Fruit fly (Drosophila melanogaster): ENCODE measurements around the gene Ugt304A1.
A peak's percentile ranks its signal among the peaks of the same experiment; 100 is the strongest.

Ugt304A1 gene

DNA sequence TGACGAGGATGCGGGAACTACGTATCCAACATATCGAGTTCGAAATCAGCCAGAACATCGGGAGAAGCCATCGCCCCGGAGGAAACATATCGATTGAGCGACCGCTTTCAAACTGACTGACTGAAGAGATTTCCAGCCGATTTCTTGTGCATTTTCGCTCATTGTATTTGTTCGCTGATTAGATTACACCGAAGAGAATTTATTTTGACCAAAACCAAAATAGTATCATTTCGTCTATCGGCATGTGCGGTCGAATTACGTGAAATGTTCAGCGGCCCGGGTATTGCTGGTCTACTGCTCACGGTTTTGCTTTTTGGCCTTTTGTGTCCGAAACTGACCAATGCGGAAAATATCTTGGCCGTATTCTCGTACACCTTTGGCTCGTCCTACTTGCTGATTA lies at the start of gene Ugt304A1, which contains the start of gene Ugt303A1:
Gene Ugt304A1 (minus strand): TSS at position 101 of the 400 bp plus-strand sequence.
Gene Ugt303A1 (plus strand): TSS at position 222 of the 400 bp plus-strand sequence.
- no peak for TF ChIP-seq EcR (GFP tag; optimal IDR thresholded peaks at IDR 0.05)
- no peak for TF ChIP-seq CG8159 (tag; optimal IDR thresholded peaks at IDR 0.05)
- no peak for TF ChIP-seq CG8301 (tag; optimal IDR thresholded peaks at IDR 0.05)
- no peak for TF ChIP-seq Pif1B (GFP tag; optimal IDR thresholded peaks at IDR 0.05)
- TF ChIP-seq fd96Ca (GFP tag; IDR thresholded peaks at IDR 0.05) = no peak
- TF ChIP-seq CG17806 (tag; optimal IDR thresholded peaks at IDR 0.05) = no peak
- TF ChIP-seq gl (tag; optimal IDR thresholded peaks at IDR 0.05) = no peak
- no peak for TF ChIP-seq D1 (tag; optimal IDR thresholded peaks at IDR 0.05)

DNA sequence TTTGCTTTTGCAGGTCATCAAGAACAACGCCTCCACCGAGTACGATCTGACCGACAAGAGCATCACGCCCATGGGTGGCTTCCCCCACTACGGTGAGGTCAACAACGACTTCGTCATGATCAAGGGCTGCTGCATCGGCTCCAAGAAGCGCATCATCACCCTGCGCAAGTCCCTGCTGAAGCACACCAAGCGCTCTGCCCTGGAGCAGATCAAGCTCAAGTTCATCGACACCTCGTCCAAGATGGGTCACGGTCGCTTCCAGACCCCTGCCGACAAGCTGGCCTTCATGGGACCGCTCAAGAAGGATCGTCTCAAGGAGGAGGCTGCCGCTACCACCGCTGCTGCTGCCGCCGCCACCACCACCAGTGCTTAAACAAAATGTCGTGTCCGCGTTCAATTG lies 49.3 kb upstream of the Ugt304A1 start:
- TF ChIP-seq CG14655 (GFP tag; optimal IDR thresholded peaks at IDR 0.05) = no peak
- no peak for TF ChIP-seq CG8159 (tag; optimal IDR thresholded peaks at IDR 0.05)
- TF ChIP-seq CG9948 (tag; optimal IDR thresholded peaks at IDR 0.05) = no peak
- TF ChIP-seq rn (GFP tag; IDR thresholded peaks at IDR 0.05) = no peak
- TF ChIP-seq CG34367 (tag; optimal IDR thresholded peaks at IDR 0.05) = no peak
- no peak for TF ChIP-seq Pif1B (GFP tag; optimal IDR thresholded peaks at IDR 0.05)
- no peak for TF ChIP-seq CG8301 (tag; optimal IDR thresholded peaks at IDR 0.05)
- no peak for TF ChIP-seq CG10348 (GFP tag; IDR thresholded peaks at IDR 0.05)
- TF ChIP-seq gl (tag; optimal IDR thresholded peaks at IDR 0.05) = no peak
- no peak for TF ChIP-seq CG32121 (GFP tag; IDR thresholded peaks at IDR 0.05)
- TF ChIP-seq EcR (GFP tag; optimal IDR thresholded peaks at IDR 0.05) = no peak

DNA sequence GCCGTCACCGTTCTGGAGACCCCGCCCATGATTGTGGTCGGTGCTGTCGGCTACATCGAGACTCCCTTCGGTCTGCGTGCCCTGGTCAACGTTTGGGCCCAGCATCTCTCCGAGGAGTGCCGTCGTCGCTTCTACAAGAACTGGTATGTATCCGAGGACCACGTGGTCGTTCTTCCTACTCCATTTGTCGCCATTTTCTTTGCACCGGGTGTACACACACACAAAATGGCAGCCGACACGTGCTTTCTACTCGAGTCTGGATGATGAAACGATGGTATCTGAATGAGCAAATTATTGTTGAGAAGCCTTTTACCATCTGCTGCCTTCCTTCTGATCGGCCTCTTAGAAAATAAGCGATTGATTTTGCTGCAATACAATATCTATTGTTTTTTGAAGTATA lies 47.4 kb upstream of the Ugt304A1 start:
- TF ChIP-seq CG17806 (tag; optimal IDR thresholded peaks at IDR 0.05) (no peak), EcR (GFP tag; optimal IDR thresholded peaks at IDR 0.05) (no peak), CG9948 (tag; optimal IDR thresholded peaks at IDR 0.05) (no peak), CG8159 (tag; optimal IDR thresholded peaks at IDR 0.05) (no peak), fd96Ca (GFP tag; IDR thresholded peaks at IDR 0.05) (no peak), CG14655 (GFP tag; optimal IDR thresholded peaks at IDR 0.05) (no peak), CG10348 (GFP tag; IDR thresholded peaks at IDR 0.05) (no peak)

DNA sequence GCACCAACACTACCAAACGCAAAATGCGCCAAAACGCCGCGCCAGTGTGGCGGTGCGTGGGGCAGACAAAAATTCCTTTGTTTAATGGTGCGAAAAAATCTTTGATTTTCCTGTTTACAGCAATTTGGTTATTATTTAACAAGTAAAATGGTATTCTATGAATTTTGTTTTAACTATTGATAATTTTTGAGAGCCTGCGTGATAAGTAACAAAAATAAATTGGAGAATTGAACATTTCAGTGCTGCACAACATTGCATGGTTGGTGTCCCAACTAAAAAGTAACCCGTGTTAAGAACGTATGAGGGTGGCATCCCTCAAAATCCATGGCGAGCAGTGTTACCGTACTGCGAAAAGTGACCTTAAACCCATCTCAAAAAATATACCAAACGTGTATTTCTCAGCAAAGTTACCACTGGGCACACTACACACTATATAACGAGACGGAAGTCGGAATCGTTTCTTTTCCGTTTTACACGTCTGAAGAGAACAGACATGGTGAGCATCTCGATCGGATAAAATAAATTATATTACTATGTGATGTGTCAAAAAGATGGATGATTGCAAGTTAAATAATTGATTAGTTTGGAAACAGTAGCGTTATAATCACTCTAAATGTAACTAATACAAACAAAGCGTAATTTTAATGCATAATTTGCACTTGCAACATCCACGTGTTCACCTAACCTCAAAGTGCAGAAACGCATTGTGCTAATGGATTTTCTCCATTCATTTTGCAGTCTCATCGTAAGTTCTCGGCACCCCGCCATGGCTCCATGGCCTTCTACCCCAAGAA lies 46.4 kb upstream of the Ugt304A1 start, which contains the start of the genes CG6693 and RpL3:
Gene CG6693 (minus strand): TSS at position 203 of the 794 bp plus-strand sequence.
Gene RpL3 (plus strand): TSS at position 458 of the 794 bp plus-strand sequence.
- TF ChIP-seq rn (GFP tag; IDR thresholded peaks at IDR 0.05) (no peak), CG14655 (GFP tag; optimal IDR thresholded peaks at IDR 0.05) (no peak), CG32121 (GFP tag; IDR thresholded peaks at IDR 0.05) (peak; percentile 74), Pif1A (GFP tag; optimal IDR thresholded peaks at IDR 0.05) (no peak), CG9948 (tag; optimal IDR thresholded peaks at IDR 0.05) (no peak), CG8301 (tag; optimal IDR thresholded peaks at IDR 0.05) (no peak), gl (tag; optimal IDR thresholded peaks at IDR 0.05) (peak; percentile 56), Snoo (tag; optimal IDR thresholded peaks at IDR 0.05) (peak; percentile 81), fd96Ca (GFP tag; IDR thresholded peaks at IDR 0.05) (no peak), CG12605 (GFP tag; IDR thresholded peaks at IDR 0.05) (peak; percentile 81), Pif1B (GFP tag; optimal IDR thresholded peaks at IDR 0.05) (no peak), CG34367 (tag; optimal IDR thresholded peaks at IDR 0.05) (peak; percentile 58), CG10348 (GFP tag; IDR thresholded peaks at IDR 0.05) (no peak), CG13204 (GFP tag; optimal IDR thresholded peaks at IDR 0.05) (no peak), EcR (GFP tag; optimal IDR thresholded peaks at IDR 0.05) (peak; percentile 16), CG17806 (tag; optimal IDR thresholded peaks at IDR 0.05) (peak; percentile 31), Ets98B (GFP tag; IDR thresholded peaks at IDR 0.05) (peak; percentile 61), CG8159 (tag; optimal IDR thresholded peaks at IDR 0.05) (peak; percentile 59), D1 (tag; optimal IDR thresholded peaks at IDR 0.05) (no peak), CG4496 (GFP tag; IDR thresholded peaks at IDR 0.05) (peak; percentile 78), CG15710 (tag; optimal IDR thresholded peaks at IDR 0.05) (peak; percentile 49)

DNA sequence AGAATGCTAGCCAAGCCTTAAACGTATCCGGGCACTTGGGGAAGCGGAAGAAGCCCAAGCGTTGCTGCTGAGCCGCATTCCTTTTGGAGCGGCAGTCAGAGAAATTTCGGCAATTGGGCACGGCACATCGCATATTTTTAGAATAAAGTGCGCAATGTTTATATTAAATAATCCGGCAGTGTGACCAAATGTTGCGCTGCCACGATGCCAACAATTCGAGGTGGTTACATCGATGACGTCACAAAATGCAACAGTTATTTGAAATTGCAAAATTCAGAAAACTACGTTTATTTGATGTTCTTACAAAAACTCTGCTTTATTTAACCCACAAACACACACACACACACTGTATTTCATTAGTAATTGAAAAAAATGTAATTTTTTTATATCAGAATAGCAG lies 44.7 kb upstream of the Ugt304A1 start, which contains the start of gene CG6689:
Gene CG6689 (minus strand): TSS at position 182 of the 400 bp plus-strand sequence.
- TF ChIP-seq EcR (GFP tag; optimal IDR thresholded peaks at IDR 0.05) (no peak), Snoo (tag; optimal IDR thresholded peaks at IDR 0.05) (no peak), CG4496 (GFP tag; IDR thresholded peaks at IDR 0.05) (0 out of 3 replicates have a peak, but pooled peaks have one; percentile 21), CG9948 (tag; optimal IDR thresholded peaks at IDR 0.05) (no peak), Ets98B (GFP tag; IDR thresholded peaks at IDR 0.05) (no peak), D1 (tag; optimal IDR thresholded peaks at IDR 0.05) (no peak), CG32121 (GFP tag; IDR thresholded peaks at IDR 0.05) (no peak)

DNA sequence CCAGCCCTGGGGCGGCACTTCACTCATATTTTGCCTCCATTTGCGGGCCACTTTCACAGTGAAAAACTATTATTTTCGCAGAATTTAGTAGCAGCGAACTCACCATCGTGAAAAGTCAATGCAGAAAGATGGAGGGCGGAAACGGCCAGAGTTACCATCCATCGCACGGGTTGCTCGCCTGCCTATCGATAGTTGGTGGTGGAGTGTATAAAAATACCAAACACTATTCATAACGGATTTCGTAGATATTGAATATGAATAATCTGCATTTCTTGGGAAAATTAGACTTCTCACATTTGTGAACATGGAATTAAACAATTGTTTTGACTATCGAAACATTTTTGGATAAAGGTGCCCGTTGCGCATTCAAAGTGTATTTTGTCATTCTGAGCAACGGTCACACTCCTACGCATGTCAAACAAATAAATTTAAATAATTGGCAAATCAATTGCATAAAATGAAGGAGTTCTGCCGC lies 41.0 kb upstream of the Ugt304A1 start, which contains the start of the genes RpS25 and CG4820:
Gene RpS25 (minus strand): TSS at position 132 of the 475 bp plus-strand sequence.
Gene CG4820 (plus strand): TSS at position 380 of the 475 bp plus-strand sequence.
- TF ChIP-seq EcR (GFP tag; optimal IDR thresholded peaks at IDR 0.05) = no peak
- TF ChIP-seq CG8159 (tag; optimal IDR thresholded peaks at IDR 0.05) = peak; percentile 63
- TF ChIP-seq Pif1B (GFP tag; optimal IDR thresholded peaks at IDR 0.05) = peak; percentile 45
- TF ChIP-seq Ets98B (GFP tag; IDR thresholded peaks at IDR 0.05) = peak; percentile 51
- no peak for TF ChIP-seq rn (GFP tag; IDR thresholded peaks at IDR 0.05)
- TF ChIP-seq CG8301 (tag; optimal IDR thresholded peaks at IDR 0.05) = peak; percentile 48
- peak; percentile 51; the same call in 1 of the 3 replicates for TF ChIP-seq CG4496 (GFP tag; IDR thresholded peaks at IDR 0.05)
- peak; percentile 11 for TF ChIP-seq CG9948 (tag; optimal IDR thresholded peaks at IDR 0.05)
- TF ChIP-seq gl (tag; optimal IDR thresholded peaks at IDR 0.05) = peak; percentile 66
- no peak for TF ChIP-seq CG13204 (GFP tag; optimal IDR thresholded peaks at IDR 0.05)
- TF ChIP-seq Snoo (tag; optimal IDR thresholded peaks at IDR 0.05) = peak; percentile 92
- no peak for TF ChIP-seq D1 (tag; optimal IDR thresholded peaks at IDR 0.05)
- TF ChIP-seq CG34367 (tag; optimal IDR thresholded peaks at IDR 0.05) = peak; percentile 87
- TF ChIP-seq CG17806 (tag; optimal IDR thresholded peaks at IDR 0.05) = peak; percentile 38
- peak; percentile 73 for TF ChIP-seq CG15710 (tag; optimal IDR thresholded peaks at IDR 0.05)

All from whole organism, pupa.